Worm (Caenorhabditis elegans) whole organism, late embryonic: ENCODE results near the gene swip-10.

Source experiments
- C38D4.7 ChIP-seq: fragments of 200-800 bp; sonication (Bioruptor generic); optimal IDR thresholded peaks from 2 replicates; lab custom pipeline; 2018; ENCODE audit warnings: mild to moderate bottlenecking, missing genetic modification characterization, moderate library complexity, missing compliant biosample characterization
- K09A11.1 ChIP-seq: sonication (generic microtip); optimal IDR thresholded peaks from 2 replicates; lab custom pipeline; 2017; ENCODE audit warnings: antibody characterized with exemption, mild to moderate bottlenecking, missing genetic modification characterization, missing compliant biosample characterization; ENCODE audit not compliant: insufficient read depth
- ceh-18 ChIP-seq: sonication (generic microtip); optimal IDR thresholded peaks from 2 replicates; lab custom pipeline; 2016; ENCODE audit warnings: missing genetic modification characterization, missing compliant biosample characterization
- ceh-19 ChIP-seq: fragments of 200-800 bp; sonication (Bioruptor generic); optimal IDR thresholded peaks from 2 replicates; lab custom pipeline; 2018; ENCODE audit warnings: mild to moderate bottlenecking, missing genetic modification characterization, missing compliant biosample characterization
- ceh-2 ChIP-seq: sonication (generic microtip); optimal IDR thresholded peaks from 2 replicates; lab custom pipeline; 2016; ENCODE audit warnings: missing genotype, missing genetic modification characterization, missing compliant biosample characterization
- ceh-24 ChIP-seq: sonication (generic microtip); optimal IDR thresholded peaks from 2 replicates; lab custom pipeline; 2016; ENCODE audit warnings: mild to moderate bottlenecking, missing genetic modification characterization, missing compliant biosample characterization
- ceh-30 ChIP-seq: fragments of 150-350 bp; optimal IDR thresholded peaks from 2 replicates; lab custom pipeline; 2014; ENCODE audit warnings: missing biosample characterization, missing genetic modification characterization
- ceh-31 ChIP-seq: sonication (generic microtip); optimal IDR thresholded peaks from 2 replicates; lab custom pipeline; 2016; ENCODE audit warnings: missing genetic modification characterization, missing compliant biosample characterization
- ceh-48 ChIP-seq: sonication (generic microtip); optimal IDR thresholded peaks from 2 replicates; lab custom pipeline; 2016; ENCODE audit warnings: missing genetic modification characterization, inconsistent platforms, missing compliant biosample characterization
- ceh-6 ChIP-seq: fragments of 200-800 bp; sonication (Bioruptor generic); optimal IDR thresholded peaks from 2 replicates; lab custom pipeline; 2018; ENCODE audit warnings: mild to moderate bottlenecking, missing genetic modification characterization, missing compliant biosample characterization
- dve-1 ChIP-seq: sonication (generic microtip); optimal IDR thresholded peaks from 2 replicates; lab custom pipeline; 2017; ENCODE audit warnings: antibody characterized with exemption, mild to moderate bottlenecking, missing genetic modification characterization, missing compliant biosample characterization
- elt-4 ChIP-seq: sonication (generic microtip); optimal IDR thresholded peaks from 2 replicates; lab custom pipeline; 2016; ENCODE audit warnings: missing genetic modification characterization, missing compliant biosample characterization
- fax-1 ChIP-seq: sonication (generic microtip); optimal IDR thresholded peaks from 2 replicates; lab custom pipeline; 2016; ENCODE audit warnings: missing genotype, missing genetic modification characterization, missing compliant biosample characterization
- fkh-10 ChIP-seq: fragments of 150-350 bp; optimal IDR thresholded peaks from 2 replicates; lab custom pipeline; 2014; ENCODE audit warnings: missing biosample characterization, missing genetic modification reagents, missing genetic modification characterization
- hlh-13 ChIP-seq: fragments of 200-800 bp; sonication (Bioruptor generic); optimal IDR thresholded peaks from 2 replicates; lab custom pipeline; 2018; ENCODE audit warnings: mild to moderate bottlenecking, missing genetic modification characterization, missing compliant biosample characterization
- hlh-15 ChIP-seq: sonication (generic microtip); optimal IDR thresholded peaks from 2 replicates; lab custom pipeline; 2016; ENCODE audit warnings: missing genetic modification characterization, missing compliant biosample characterization
- hlh-6 ChIP-seq: sonication (generic microtip); optimal IDR thresholded peaks from 2 replicates; lab custom pipeline; 2016; ENCODE audit warnings: missing genotype, missing genetic modification characterization, missing compliant biosample characterization
- madf-2 ChIP-seq: sonication (generic microtip); optimal IDR thresholded peaks from 2 replicates; lab custom pipeline; 2017; ENCODE audit warnings: missing genetic modification characterization, missing compliant biosample characterization
- nfya-1 ChIP-seq: sonication (generic microtip); optimal IDR thresholded peaks from 2 replicates; lab custom pipeline; 2017; ENCODE audit warnings: missing genetic modification characterization, mild to moderate bottlenecking, missing compliant biosample characterization, antibody characterized with exemption, moderate library complexity
- nhr-232 ChIP-seq: sonication (generic microtip); optimal IDR thresholded peaks from 2 replicates; lab custom pipeline; 2016; ENCODE audit warnings: missing genetic modification characterization, missing compliant biosample characterization
- npax-4 ChIP-seq: sonication (generic microtip); optimal IDR thresholded peaks from 2 replicates; lab custom pipeline; 2016; ENCODE audit warnings: missing genetic modification characterization, missing compliant biosample characterization
- pha-4 ChIP-seq: fragments of 150-350 bp; optimal IDR thresholded peaks from 2 replicates; lab custom pipeline; 2018; ENCODE audit warnings: missing biosample characterization, missing genetic modification reagents, missing genetic modification characterization
- pqm-1 ChIP-seq: sonication (generic microtip); optimal IDR thresholded peaks from 2 replicates; lab custom pipeline; 2016; ENCODE audit warnings: missing genetic modification characterization, missing compliant biosample characterization
- ref-2 ChIP-seq: sonication (generic microtip); optimal IDR thresholded peaks from 2 replicates; lab custom pipeline; 2016; ENCODE audit warnings: missing genetic modification characterization, missing compliant biosample characterization
- rnt-1 ChIP-seq: sonication (generic microtip); optimal IDR thresholded peaks from 2 replicates; lab custom pipeline; 2016; ENCODE audit warnings: missing genetic modification characterization, missing compliant biosample characterization
- syd-9 ChIP-seq: sonication (generic microtip); optimal IDR thresholded peaks from 2 replicates; lab custom pipeline; 2016; ENCODE audit warnings: mild to moderate bottlenecking, missing genetic modification characterization, moderate library complexity, missing compliant biosample characterization
- tbx-2 ChIP-seq: sonication (generic microtip); optimal IDR thresholded peaks from 2 replicates; lab custom pipeline; 2016; ENCODE audit warnings: missing genetic modification characterization, missing compliant biosample characterization
- ttx-3 ChIP-seq: sonication (generic microtip); optimal IDR thresholded peaks from 2 replicates; lab custom pipeline; 2016; ENCODE audit warnings: missing genetic modification reagents, missing genetic modification characterization, missing compliant biosample characterization
- unc-3 ChIP-seq, 2 experiments: fragments of 200-800 bp in 1 of 2; sonication (Bioruptor generic) in 1 of 2; sonication (generic microtip) in 1 of 2; conservative IDR thresholded peaks in 1 of 2; optimal IDR thresholded peaks in 1 of 2; 2 replicates each; pipeline versions ENCODE4 v1.3.6 to Lab custom; 2016 to 2022; ENCODE audit warnings: missing compliant biosample characterization in 2 of 2, missing genetic modification characterization in 2 of 2, missing genetic modification reagents in 1 of 2
- unc-42 ChIP-seq: sonication (generic microtip); optimal IDR thresholded peaks from 2 replicates; lab custom pipeline; 2016; ENCODE audit warnings: missing genotype, missing genetic modification characterization, missing compliant biosample characterization
- unc-55 ChIP-seq: sonication (generic microtip); optimal IDR thresholded peaks from 2 replicates; lab custom pipeline; 2017; ENCODE audit warnings: missing biosample characterization, missing genetic modification reagents, missing genetic modification characterization
- unc-86 ChIP-seq: sonication (generic microtip); optimal IDR thresholded peaks from 2 replicates; lab custom pipeline; 2016; ENCODE audit warnings: missing genetic modification characterization, missing compliant biosample characterization
- zip-5 ChIP-seq: sonication (generic microtip); optimal IDR thresholded peaks from 2 replicates; lab custom pipeline; 2016; ENCODE audit warnings: missing genetic modification characterization, missing compliant biosample characterization

Gene swip-10

DNA sequence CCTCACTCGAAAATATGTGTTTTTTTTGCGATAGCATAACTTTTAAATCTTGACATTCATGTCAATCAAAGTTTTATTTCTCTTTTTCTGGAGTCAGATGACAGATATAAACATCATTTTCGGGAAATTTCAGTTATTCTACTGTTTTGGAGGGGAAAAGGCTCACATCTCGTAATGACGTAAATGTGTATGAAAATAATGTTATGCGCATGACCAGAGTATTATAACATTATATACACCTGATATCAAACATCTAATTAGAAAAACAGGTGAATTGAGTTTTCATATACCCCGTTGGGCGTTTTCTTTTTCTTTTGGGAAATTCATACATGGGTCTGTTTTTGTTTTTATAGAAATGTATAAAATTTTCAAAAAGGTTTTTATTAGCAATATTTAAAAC is 26.2 kb upstream of the swip-10 start:
- no peak for TF ChIP-seq ref-2 (tag; lab: Kevin White, UChicago)
- TF ChIP-seq ceh-24 (tag; lab: Kevin White, UChicago): no peak
- TF ChIP-seq fax-1 (tag; lab: Kevin White, UChicago): no peak
- no peak for TF ChIP-seq nhr-232
- TF ChIP-seq hlh-6: no peak
- no peak for TF ChIP-seq unc-3 (GFP tag; conservative IDR thresholded peaks at IDR 0.05; lab: Robert Waterston, UW)
- TF ChIP-seq unc-3 (tag; optimal IDR thresholded peaks at IDR 0.05; lab: Kevin White, UChicago): no peak
- TF ChIP-seq K09A11.1 (tag; lab: Kevin White, UChicago): no peak
- no peak for TF ChIP-seq ceh-48 (tag; lab: Kevin White, UChicago)
- TF ChIP-seq hlh-15 (tag; lab: Kevin White, UChicago): no peak
- TF ChIP-seq dve-1 (tag; lab: Kevin White, UChicago): no peak
- no peak for TF ChIP-seq ceh-6
- TF ChIP-seq C38D4.7 (GFP tag; lab: Kevin White, UChicago): no peak
- TF ChIP-seq hlh-13: no peak
- TF ChIP-seq fkh-10 (GFP tag; lab: Kevin White, UChicago): no peak
- no peak for TF ChIP-seq ttx-3 (tag; lab: Kevin White, UChicago)
- TF ChIP-seq rnt-1 (tag; lab: Kevin White, UChicago): no peak
- TF ChIP-seq ceh-18 (tag; lab: Kevin White, UChicago): no peak
- TF ChIP-seq tbx-2 (tag; lab: Kevin White, UChicago): no peak
- TF ChIP-seq pqm-1 (tag; lab: Kevin White, UChicago): no peak
- TF ChIP-seq, all 69 proteins: peak for 0

DNA sequence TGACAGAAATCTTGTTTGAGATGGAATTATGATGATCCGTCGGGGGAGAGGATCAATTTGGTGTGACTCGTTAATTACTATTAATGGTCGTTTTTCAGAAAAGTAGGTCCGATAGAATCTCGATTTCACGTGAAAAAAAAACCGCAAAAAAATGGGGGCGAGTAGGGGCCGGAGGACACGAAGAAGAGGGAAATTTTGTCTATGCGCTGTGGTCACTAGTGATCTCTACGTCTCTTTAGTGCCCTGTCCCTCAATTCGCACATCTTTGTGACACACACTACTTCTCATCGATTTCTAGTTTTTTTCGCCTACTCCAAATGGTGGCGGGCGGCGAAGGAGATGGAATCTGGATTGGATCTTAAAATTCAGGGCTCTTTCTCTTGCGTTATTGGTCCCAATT is 22.5 kb upstream of the swip-10 start:
- TF ChIP-seq npax-4: no peak
- no peak for TF ChIP-seq unc-3 (GFP tag; conservative IDR thresholded peaks at IDR 0.05; lab: Robert Waterston, UW)
- no peak for TF ChIP-seq unc-3 (tag; optimal IDR thresholded peaks at IDR 0.05; lab: Kevin White, UChicago)
- TF ChIP-seq ceh-2: no peak
- no peak for TF ChIP-seq nhr-232
- TF ChIP-seq K09A11.1 (tag; lab: Kevin White, UChicago): no peak
- peak; percentile 31 for TF ChIP-seq ceh-31 (tag; lab: Kevin White, UChicago)
- TF ChIP-seq nfya-1: peak; percentile 3
- TF ChIP-seq unc-42 (tag; lab: Kevin White, UChicago): peak; percentile 1
- no peak for TF ChIP-seq zip-5 (tag; lab: Kevin White, UChicago)
- peak; percentile 6 for TF ChIP-seq ceh-19 (GFP tag; lab: Kevin White, UChicago)
- TF ChIP-seq ceh-48 (tag; lab: Kevin White, UChicago): peak; percentile 58
- TF ChIP-seq hlh-15 (tag; lab: Kevin White, UChicago): no peak
- no peak for TF ChIP-seq pha-4 (tag; lab: Kevin White, UChicago)
- TF ChIP-seq unc-55 (GFP tag; lab: Kevin White, UChicago): no peak

DNA sequence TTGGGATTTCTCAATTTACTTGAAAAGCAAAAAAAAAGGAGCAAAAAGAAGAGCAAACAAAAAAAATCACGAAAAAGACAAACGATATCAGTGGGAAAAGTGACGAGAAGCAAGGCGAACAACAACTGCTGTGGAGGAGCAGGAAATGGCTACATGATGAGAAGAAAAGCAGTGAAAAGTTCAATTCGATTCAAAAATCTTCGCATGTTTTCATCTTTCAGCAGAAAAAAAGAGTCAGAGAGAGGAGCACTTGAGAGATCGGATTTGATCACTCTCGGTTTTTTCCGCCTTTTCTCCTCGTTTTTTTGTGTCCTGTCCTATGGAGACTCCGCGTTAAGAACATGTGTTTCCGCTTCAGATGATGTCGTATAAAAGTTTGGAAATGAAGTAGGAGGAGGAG is 20.9 kb upstream of the swip-10 start:
- peak; percentile 32 for TF ChIP-seq ceh-18 (tag; lab: Kevin White, UChicago)
- TF ChIP-seq madf-2 (tag; lab: Kevin White, UChicago): no peak

DNA sequence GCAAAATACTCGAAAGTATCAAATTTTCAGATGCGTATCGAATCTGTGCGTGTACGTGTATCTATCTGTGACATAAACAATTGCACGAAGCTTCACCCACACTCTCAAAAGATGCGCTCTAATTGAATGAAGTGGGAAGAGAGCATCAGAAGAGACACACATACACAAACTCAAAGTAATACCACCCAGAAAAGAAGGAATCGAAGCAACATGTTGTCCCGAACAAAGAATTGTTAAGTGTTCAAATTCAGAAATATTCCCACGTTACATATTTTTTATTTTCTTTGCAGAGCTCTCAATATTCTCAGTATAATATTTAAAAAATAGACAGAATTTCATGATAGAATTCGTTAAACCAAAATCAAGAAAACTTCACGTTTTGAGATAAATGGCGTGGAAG is 18.9 kb upstream of the swip-10 start:
- TF ChIP-seq pqm-1 (tag; lab: Kevin White, UChicago) (no peak), elt-4 (tag; lab: Kevin White, UChicago) (no peak), unc-42 (tag; lab: Kevin White, UChicago) (peak; percentile 45), unc-86 (tag; lab: Kevin White, UChicago) (no peak), fkh-10 (GFP tag; lab: Kevin White, UChicago) (no peak), ceh-30 (no peak)

DNA sequence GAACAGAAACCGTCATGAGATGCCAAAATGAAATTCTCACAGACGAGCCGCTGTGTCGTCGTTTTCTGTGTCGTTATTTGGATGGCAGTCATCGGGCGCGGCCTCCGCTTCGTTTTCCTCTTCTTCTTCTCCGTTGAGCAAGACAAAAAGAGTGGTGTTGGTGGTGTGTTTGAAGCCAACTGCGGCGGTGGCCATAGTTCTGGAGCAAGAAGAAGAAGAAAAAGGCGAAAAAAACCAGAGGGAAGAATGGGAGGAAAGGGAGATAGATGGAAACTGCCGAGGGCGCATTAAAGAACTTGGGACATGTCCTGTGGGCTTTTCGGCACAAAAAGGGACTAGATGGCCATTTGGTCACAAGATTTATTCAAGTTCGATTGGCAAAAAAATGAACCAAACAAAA is 13.6 kb upstream of the swip-10 start, which contains the start of gene F53B1.9:
Gene F53B1.9, minus strand, starts transcription at position 195 of the 400 bp plus-strand sequence.
- TF ChIP-seq syd-9 (tag; lab: Kevin White, UChicago): no peak
- no peak for TF ChIP-seq ceh-48 (tag; lab: Kevin White, UChicago)
- TF ChIP-seq unc-42 (tag; lab: Kevin White, UChicago): peak; percentile 30
- TF ChIP-seq, all 69 proteins: peak for 1
